Fruit fly (Drosophila melanogaster) whole organism, embryonic: ENCODE measurements around the gene Cpr76Bc.

Source experiments
- Atf-2 ChIP-seq: fragments of 200-800 bp; sonication (Bioruptor generic); optimal IDR thresholded peaks from 2 replicates; lab custom pipeline; 2016; ENCODE audit warnings: missing biosample characterization, missing genetic modification characterization
- CG10431 ChIP-seq: fragments of 200-800 bp; sonication (Bioruptor generic); optimal IDR thresholded peaks from 3 replicates; lab custom pipeline; 2018; ENCODE audit warnings: missing biosample characterization, mild to moderate bottlenecking, missing genetic modification characterization
- CG12236 ChIP-seq: fragments of 200-800 bp; sonication (Bioruptor generic); optimal IDR thresholded peaks from 2 replicates; lab custom pipeline; 2016; ENCODE audit warnings: missing biosample characterization, missing genetic modification characterization
- CG12769 ChIP-seq: fragments of 200-800 bp; sonication (Bioruptor generic); optimal IDR thresholded peaks from 2 replicates; lab custom pipeline; 2019; ENCODE audit warnings: missing biosample characterization, mild to moderate bottlenecking, missing genetic modification characterization, moderate library complexity
- CG13894 ChIP-seq: fragments of 200-800 bp; sonication (Bioruptor generic); optimal IDR thresholded peaks from 3 replicates; lab custom pipeline; 2018; ENCODE audit warnings: missing biosample characterization, mild to moderate bottlenecking, missing genetic modification characterization, moderate library complexity
- CG18011 ChIP-seq: fragments of 200-800 bp; sonication (Bioruptor generic); optimal IDR thresholded peaks from 2 replicates; lab custom pipeline; 2017; ENCODE audit warnings: missing biosample characterization, missing genetic modification characterization, mild to moderate bottlenecking, moderate library complexity, missing genotype
- CG2116 ChIP-seq: fragments of 200-800 bp; sonication (Bioruptor generic); optimal IDR thresholded peaks from 3 replicates; lab custom pipeline; 2018; ENCODE audit warnings: missing biosample characterization, mild to moderate bottlenecking, missing genetic modification characterization
- CG2129 ChIP-seq: fragments of 200-800 bp; sonication (Bioruptor generic); IDR thresholded peaks from 2 replicates; pipeline ENCODE4 v1.3.6; 2022; ENCODE audit warnings: missing biosample characterization, missing genetic modification characterization; ENCODE audit not compliant: partially characterized antibody
- CG31224 ChIP-seq: fragments of 200-800 bp; sonication (Bioruptor generic); IDR thresholded peaks from 2 replicates; pipeline ENCODE4 v1.3.6; 2022; ENCODE audit warnings: missing biosample characterization, missing genetic modification characterization
- CG3281 ChIP-seq: fragments of 200-800 bp; sonication (Bioruptor generic); optimal IDR thresholded peaks from 3 replicates; lab custom pipeline; 2017; ENCODE audit warnings: missing biosample characterization, mild to moderate bottlenecking, missing genetic modification characterization
- CG34422 ChIP-seq: fragments of 200-800 bp; sonication (Bioruptor generic); IDR thresholded peaks from 3 replicates; pipeline ENCODE4 v1.3.6; 2022; ENCODE audit warnings: missing biosample characterization, missing genetic modification characterization
- CG4730 ChIP-seq: fragments of 200-800 bp; sonication (Bioruptor generic); IDR thresholded peaks from 2 replicates; pipeline ENCODE4 v1.3.6; 2022; ENCODE audit warnings: missing biosample characterization, missing genetic modification characterization
- CG5245 ChIP-seq: fragments of 200-800 bp; sonication (Bioruptor generic); optimal IDR thresholded peaks from 3 replicates; lab custom pipeline; 2016; ENCODE audit warnings: missing biosample characterization, missing genetic modification characterization
- CG7928 ChIP-seq: fragments of 200-800 bp; sonication (Bioruptor generic); optimal IDR thresholded peaks from 2 replicates; lab custom pipeline; 2017; ENCODE audit warnings: missing biosample characterization, mild to moderate bottlenecking, missing genetic modification characterization
- CG8944 ChIP-seq: fragments of 200-800 bp; sonication (Bioruptor generic); optimal IDR thresholded peaks from 3 replicates; lab custom pipeline; 2016; ENCODE audit warnings: missing biosample characterization, missing genetic modification characterization
- CG9609 ChIP-seq: fragments of 200-800 bp; sonication (Bioruptor generic); optimal IDR thresholded peaks from 3 replicates; lab custom pipeline; 2016; ENCODE audit warnings: missing biosample characterization, missing genetic modification characterization
- CG9797 ChIP-seq: fragments of 200-800 bp; sonication (Bioruptor generic); optimal IDR thresholded peaks from 3 replicates; lab custom pipeline; 2018; ENCODE audit warnings: missing biosample characterization, mild to moderate bottlenecking, missing genetic modification characterization
- CrebB ChIP-seq: fragments of 200-800 bp; sonication (Bioruptor generic); optimal IDR thresholded peaks from 3 replicates; lab custom pipeline; 2018; ENCODE audit warnings: missing biosample characterization, mild to moderate bottlenecking, missing genetic modification characterization
- Doc3 ChIP-seq: fragments of 200-800 bp; sonication (Bioruptor generic); IDR thresholded peaks from 3 replicates; pipeline ENCODE4 v1.3.6; 2022; ENCODE audit warnings: missing biosample characterization, missing genetic modification characterization; ENCODE audit not compliant: partially characterized antibody
- Eip74EF ChIP-seq, 2 experiments: fragments of 200-800 bp in 1 of 2; fragments of >200 bp in 1 of 2; sonication (Bioruptor generic) in 1 of 2; optimal IDR thresholded peaks; 2 replicates each; lab custom pipeline; 2017 to 2019; ENCODE audit warnings: missing biosample characterization in 2 of 2, missing genetic modification characterization in 2 of 2, mild to moderate bottlenecking in 1 of 2, moderate library complexity in 1 of 2
- HmgD ChIP-seq: fragments of 200-800 bp; sonication (Bioruptor generic); optimal IDR thresholded peaks from 3 replicates; lab custom pipeline; 2016; ENCODE audit warnings: missing biosample characterization, missing genetic modification characterization
- Pdp1 ChIP-seq, 2 experiments: fragments of 200-800 bp; sonication (Bioruptor generic); optimal IDR thresholded peaks; 3 replicates each; lab custom pipeline; 2016; ENCODE audit warnings: missing biosample characterization in 2 of 2, missing genetic modification characterization in 2 of 2, mild to moderate bottlenecking in 1 of 2, moderate library complexity in 1 of 2
- Ptx1 ChIP-seq: fragments of 200-800 bp; sonication (Bioruptor generic); IDR thresholded peaks from 2 replicates; pipeline ENCODE4 v1.3.6; 2022; ENCODE audit warnings: missing biosample characterization, missing genetic modification characterization
- Ravus ChIP-seq: fragments of 200-800 bp; sonication (Bioruptor generic); IDR thresholded peaks from 2 replicates; pipeline ENCODE4 v1.3.6; 2022; ENCODE audit warnings: missing biosample characterization, missing genetic modification characterization
- Rfx ChIP-seq: fragments of 200-800 bp; sonication (Bioruptor generic); IDR thresholded peaks from 2 replicates; pipeline ENCODE4 v1.3.6; 2022; ENCODE audit warnings: missing biosample characterization, missing genetic modification characterization
- Sry-δ ChIP-seq: fragments of 200-800 bp; sonication (Bioruptor generic); optimal IDR thresholded peaks from 2 replicates; lab custom pipeline; 2016; ENCODE audit warnings: missing biosample characterization, missing genetic modification characterization
- Xrp1 ChIP-seq: fragments of 200-800 bp; sonication (Bioruptor generic); IDR thresholded peaks from 2 replicates; pipeline ENCODE4 v1.3.6; 2022; ENCODE audit warnings: missing biosample characterization, missing genetic modification characterization
- ap ChIP-seq: fragments of 200-800 bp; sonication (Bioruptor generic); IDR thresholded peaks from 2 replicates; pipeline ENCODE4 v1.3.6; 2022; ENCODE audit warnings: missing biosample characterization, missing genetic modification characterization
- bbx ChIP-seq: fragments of 200-800 bp; sonication (Bioruptor generic); IDR thresholded peaks from 2 replicates; pipeline ENCODE4 v1.3.6; 2022; ENCODE audit warnings: missing biosample characterization, missing genetic modification characterization; ENCODE audit not compliant: partially characterized antibody
- chm ChIP-seq: fragments of 200-800 bp; sonication (Bioruptor generic); IDR thresholded peaks from 2 replicates; pipeline ENCODE4 v1.3.6; 2022; ENCODE audit warnings: missing biosample characterization, missing genetic modification characterization
- ewg ChIP-seq: fragments of 200-800 bp; sonication (Bioruptor generic); optimal IDR thresholded peaks from 3 replicates; lab custom pipeline; 2017; ENCODE audit warnings: mild to moderate bottlenecking, missing biosample characterization, missing genetic modification reagents, missing genetic modification characterization
- fd102C ChIP-seq: fragments of 200-800 bp; sonication (Bioruptor generic); optimal IDR thresholded peaks from 2 replicates; lab custom pipeline; 2018; ENCODE audit warnings: missing biosample characterization, mild to moderate bottlenecking, missing genetic modification characterization, moderate library complexity
- fu2 ChIP-seq: fragments of 200-800 bp; sonication (Bioruptor generic); optimal IDR thresholded peaks from 2 replicates; lab custom pipeline; 2016; ENCODE audit warnings: missing biosample characterization, missing genetic modification characterization
- jigr1 ChIP-seq: fragments of 200-800 bp; sonication (Bioruptor generic); IDR thresholded peaks from 3 replicates; pipeline ENCODE4 v1.3.6; 2022; ENCODE audit warnings: missing biosample characterization, missing genetic modification characterization
- kah ChIP-seq: fragments of 200-800 bp; sonication (Bioruptor generic); optimal IDR thresholded peaks from 2 replicates; lab custom pipeline; 2018; ENCODE audit warnings: missing biosample characterization, mild to moderate bottlenecking, missing genetic modification characterization
- kni ChIP-seq: fragments of 200-800 bp; sonication (Bioruptor generic); optimal IDR thresholded peaks from 3 replicates; lab custom pipeline; 2017; ENCODE audit warnings: mild to moderate bottlenecking, missing biosample characterization, missing genetic modification reagents, missing genetic modification characterization
- ro ChIP-seq: fragments of 200-800 bp; sonication (Bioruptor generic); IDR thresholded peaks from 2 replicates; pipeline ENCODE4 v1.3.6; 2022; ENCODE audit warnings: missing biosample characterization, missing genetic modification characterization
- sd ChIP-seq: fragments of 200-800 bp; sonication (Bioruptor generic); optimal IDR thresholded peaks from 3 replicates; lab custom pipeline; 2018; ENCODE audit warnings: missing biosample characterization, mild to moderate bottlenecking, missing genetic modification characterization, moderate library complexity
- sim ChIP-seq: fragments of 200-800 bp; sonication (Bioruptor generic); IDR thresholded peaks from 2 replicates; pipeline ENCODE4 v1.3.6; 2022; ENCODE audit warnings: missing biosample characterization, missing genetic modification characterization
- tap ChIP-seq: fragments of 200-800 bp; optimal IDR thresholded peaks from 3 replicates; lab custom pipeline; 2019; ENCODE audit warnings: missing biosample characterization, mild to moderate bottlenecking, missing genetic modification characterization, moderate library complexity
- tgo ChIP-seq: fragments of 200-800 bp; sonication (Bioruptor generic); IDR thresholded peaks from 3 replicates; pipeline ENCODE4 v1.3.6; 2022; ENCODE audit warnings: missing biosample characterization, missing genetic modification characterization
- vvl ChIP-seq: fragments of 200-800 bp; sonication (Bioruptor generic); IDR thresholded peaks from 2 replicates; pipeline ENCODE4 v1.3.6; 2022; ENCODE audit warnings: missing biosample characterization, missing genetic modification characterization
- z ChIP-seq: fragments of 200-800 bp; sonication (Bioruptor generic); IDR thresholded peaks from 3 replicates; pipeline ENCODE4 v1.3.6; 2022; ENCODE audit warnings: missing biosample characterization, missing genetic modification characterization

Cpr76Bc gene

dm6 chr3L:19562146-19562700 is 41.5 kb downstream of the Cpr76Bc start (continued):
- peak in 1 of 2 experiments; percentile 55 for TF ChIP-seq Pdp1 (GFP tag; optimal IDR thresholded peaks at IDR 0.05; lab: Kevin White, UChicago)
- TF ChIP-seq ro (GFP tag; lab: Robert Waterston, UW) = no peak

dm6 chr3L:19563014-19563413 is 42.3 kb downstream of the Cpr76Bc start:
- TF ChIP-seq CG9797 (GFP tag; lab: Kevin White, UChicago) = no peak
- no peak for TF ChIP-seq Sry-δ (GFP tag; lab: Kevin White, UChicago)
- TF ChIP-seq CG12236 (GFP tag; lab: Kevin White, UChicago) = no peak
- TF ChIP-seq CG4730 = no peak
- TF ChIP-seq ap (GFP tag; lab: Robert Waterston, UW) = no peak
- no peak for TF ChIP-seq kni
- TF ChIP-seq CG2116 (GFP tag; lab: Kevin White, UChicago) = no peak
- TF ChIP-seq CG13894 (tag; lab: Kevin White, UChicago) = peak; percentile 99
- no peak for TF ChIP-seq CG5245
- TF ChIP-seq HmgD (GFP tag; lab: Kevin White, UChicago) = no peak
- TF ChIP-seq z (GFP tag; lab: Robert Waterston, UW) = no peak
- no peak for TF ChIP-seq Ptx1 (GFP tag; lab: Robert Waterston, UW)
- no peak for TF ChIP-seq kah
- TF ChIP-seq CG8944 (GFP tag; lab: Kevin White, UChicago) = no peak
- no peak for TF ChIP-seq Rfx (GFP tag; lab: Robert Waterston, UW)
- TF ChIP-seq tgo (GFP tag; lab: Robert Waterston, UW) = no peak
- TF ChIP-seq CG10431 (GFP tag; lab: Kevin White, UChicago) = no peak
- peak; percentile 45 for TF ChIP-seq CG12769 (tag; lab: Kevin White, UChicago)
- TF ChIP-seq CG3281 (GFP tag; lab: Kevin White, UChicago) = no peak
- TF ChIP-seq CG9609 (GFP tag; lab: Kevin White, UChicago) = no peak
- TF ChIP-seq Ravus = no peak
- TF ChIP-seq tap = no peak
- peak; percentile 73 for TF ChIP-seq CG31224 (GFP tag; lab: Robert Waterston, UW)
- no peak for TF ChIP-seq Xrp1
- TF ChIP-seq sim (GFP tag; lab: Robert Waterston, UW) = no peak
- TF ChIP-seq chm (GFP tag; lab: Robert Waterston, UW) = no peak
- TF ChIP-seq CG2129 = no peak
- no peak for TF ChIP-seq fd102C
- no peak for TF ChIP-seq Atf-2 (GFP tag; lab: Kevin White, UChicago)
- TF ChIP-seq ewg = no peak
- no peak for TF ChIP-seq Eip74EF (GFP tag; optimal IDR thresholded peaks at IDR 0.05; lab: Kevin White, UChicago)
- TF ChIP-seq CG34422 (GFP tag; lab: Robert Waterston, UW) = peak; percentile 12; the same call in 1 of the 3 replicates
- no peak for TF ChIP-seq CrebB (tag; lab: Kevin White, UChicago)
- TF ChIP-seq bbx = no peak
- TF ChIP-seq CG7928 (GFP tag; lab: Kevin White, UChicago) = no peak
- TF ChIP-seq fu2 (GFP tag; lab: Kevin White, UChicago) = no peak
- TF ChIP-seq vvl (GFP tag; lab: Robert Waterston, UW) = peak; percentile 24; the same call in 1 of the 2 replicates
- TF ChIP-seq jigr1 (GFP tag; lab: Robert Waterston, UW) = no peak
- TF ChIP-seq CG18011 (GFP tag; lab: Kevin White, UChicago) = no peak
- peak; percentile 55 for TF ChIP-seq sd (tag; lab: Kevin White, UChicago)
- no peak for TF ChIP-seq Doc3 (GFP tag; lab: Robert Waterston, UW)
